In the genomic region with DNA sequence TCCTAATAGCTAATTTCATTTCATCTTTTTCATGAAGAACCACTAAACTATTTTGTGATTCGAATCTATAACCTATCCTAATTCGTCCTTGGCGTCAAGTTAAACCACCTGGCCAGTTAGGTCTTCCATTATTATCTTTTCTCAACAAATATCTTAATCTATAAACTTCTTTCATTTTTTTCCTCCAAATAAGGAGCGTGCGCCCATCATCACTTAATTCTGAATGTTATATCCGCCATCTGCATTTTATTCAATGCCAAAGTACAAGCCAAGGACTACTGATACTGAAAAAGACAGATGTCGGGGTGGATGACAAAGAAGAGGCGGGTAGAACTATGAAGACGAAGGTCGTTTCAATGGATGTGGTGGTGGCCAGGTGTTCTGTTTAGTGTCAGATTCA, we compare ENCODE assay signal across 5 worm cellular contexts.
A peak's percentile ranks its signal among the peaks of the same experiment; 100 is the strongest.
TF ChIP-seq lines count a peak whose summit lies in the region.

No protein-coding gene starts in this region.

TF ChIP-seq in whole organism, L1 larva, 84 proteins besides CTCF, POLR2A, EP300 and RAD21 (continues in another document):
- no peak for TF ChIP-seq tbx-2 (tag; optimal IDR thresholded peaks at IDR 0.05; lab: Kevin White, UChicago)
- TF ChIP-seq blmp-1 (tag; optimal IDR thresholded peaks at IDR 0.05; lab: Kevin White, UChicago), result peak; percentile 36
- TF ChIP-seq nhr-77 (tag; optimal IDR thresholded peaks at IDR 0.05; lab: Kevin White, UChicago), result no peak
- no peak for TF ChIP-seq pax-3 (tag; optimal IDR thresholded peaks at IDR 0.05; lab: Kevin White, UChicago)
- peak; percentile 56 for TF ChIP-seq mep-1 (tag; optimal IDR thresholded peaks at IDR 0.05; lab: Kevin White, UChicago)
- TF ChIP-seq nhr-237 (tag; optimal IDR thresholded peaks at IDR 0.05; lab: Kevin White, UChicago), result no peak
- no peak for TF ChIP-seq jun-1 (tag; optimal IDR thresholded peaks at IDR 0.05; lab: Kevin White, UChicago)
- TF ChIP-seq pqm-1 (tag; optimal IDR thresholded peaks at IDR 0.05; lab: Kevin White, UChicago), result no peak
- TF ChIP-seq lin-13 (GFP tag; optimal IDR thresholded peaks at IDR 0.05; lab: Kevin White, UChicago), result peak; percentile 11
- no peak for TF ChIP-seq nhr-20 (tag; optimal IDR thresholded peaks at IDR 0.05; lab: Kevin White, UChicago)
- no peak for TF ChIP-seq nhr-19 (GFP tag; conservative IDR thresholded peaks at IDR 0.05; lab: Robert Waterston, UW)
- no peak for TF ChIP-seq unc-30 (tag; optimal IDR thresholded peaks at IDR 0.05; lab: Kevin White, UChicago)
- TF ChIP-seq lsy-2 (tag; optimal IDR thresholded peaks at IDR 0.05; lab: Kevin White, UChicago), result peak in 1 of 2 experiments; percentile 18
- no peak for TF ChIP-seq efl-1 (optimal IDR thresholded peaks at IDR 0.05; lab: Kevin White, UChicago)
- TF ChIP-seq efl-1 (GFP tag; optimal IDR thresholded peaks at IDR 0.05 in 1 of 2; lab: Kevin White, UChicago), result peak in 1 of 2 experiments; percentile 0
- no peak for TF ChIP-seq fkh-4 (tag; optimal IDR thresholded peaks at IDR 0.05; lab: Kevin White, UChicago; ENCODE audit: borderline replicate concordance)
- TF ChIP-seq snu-23 (GFP tag; optimal IDR thresholded peaks at IDR 0.05; lab: Kevin White, UChicago), result peak; percentile 6

TF ChIP-seq in whole organism, L2 larva, 48 proteins besides CTCF, POLR2A, EP300 and RAD21:
- TF ChIP-seq lin-13 (GFP tag; optimal IDR thresholded peaks at IDR 0.05; lab: Kevin White, UChicago) (no peak), ZK546.5 (tag; optimal IDR thresholded peaks at IDR 0.05; lab: Kevin White, UChicago) (no peak), nhr-25 (tag; optimal IDR thresholded peaks at IDR 0.05; lab: Kevin White, UChicago) (peak; percentile 44)

TF ChIP-seq in whole organism, L3 larva, 47 proteins besides CTCF, POLR2A, EP300 and RAD21:
- no peak for TF ChIP-seq nhr-67 (tag; optimal IDR thresholded peaks at IDR 0.05; lab: Kevin White, UChicago)
- peak; percentile 25 for TF ChIP-seq egl-5 (tag; optimal IDR thresholded peaks at IDR 0.05; lab: Kevin White, UChicago)
- TF ChIP-seq jun-1 (tag; optimal IDR thresholded peaks at IDR 0.05; lab: Kevin White, UChicago), result no peak
- peak; percentile 2 for TF ChIP-seq nhr-23 (tag; optimal IDR thresholded peaks at IDR 0.05; lab: Kevin White, UChicago)
- TF ChIP-seq nhr-25 (tag; optimal IDR thresholded peaks at IDR 0.05; lab: Kevin White, UChicago), result peak; percentile 48
- TF ChIP-seq hmg-11 (tag; optimal IDR thresholded peaks at IDR 0.05; lab: Kevin White, UChicago), result no peak

TF ChIP-seq in whole organism, L4 larva, 104 proteins besides CTCF, POLR2A, EP300 and RAD21:
- no peak for TF ChIP-seq ceh-82 (tag; optimal IDR thresholded peaks at IDR 0.05; lab: Kevin White, UChicago)
- TF ChIP-seq unc-62 (GFP tag; optimal IDR thresholded peaks at IDR 0.05 in 1 of 2; lab: Kevin White, UChicago), result peak in 1 of 2 experiments; percentile 79
- TF ChIP-seq unc-62 (tag; optimal IDR thresholded peaks at IDR 0.05; lab: Kevin White, UChicago), result no peak
- no peak for TF ChIP-seq zip-2 (tag; optimal IDR thresholded peaks at IDR 0.05; lab: Kevin White, UChicago)
- TF ChIP-seq nhr-42 (GFP tag; IDR thresholded peaks at IDR 0.05; lab: Robert Waterston, UW), result 0 out of 2 replicates have a peak, but pooled peaks have one; percentile 50
- no peak for TF ChIP-seq F37D6.2 (tag; optimal IDR thresholded peaks at IDR 0.05; lab: Kevin White, UChicago)
TF ChIP-seq in whole organism, L4 larva: peak in this region for 2.

TF ChIP-seq in whole organism, young adult, 124 proteins besides CTCF, POLR2A, EP300 and RAD21:
- TF ChIP-seq hmg-20 (GFP tag; IDR thresholded peaks at IDR 0.05; lab: Robert Waterston, UW) (no peak), let-607 (tag; optimal IDR thresholded peaks at IDR 0.05; lab: Kevin White, UChicago) (no peak), hlh-26 (GFP tag; conservative IDR thresholded peaks at IDR 0.05; lab: Robert Waterston, UW) (no peak), madf-10 (tag; optimal IDR thresholded peaks at IDR 0.05; lab: Kevin White, UChicago) (no peak), mes-4 (tag; optimal IDR thresholded peaks at IDR 0.05; lab: Kevin White, UChicago) (no peak), ceh-79 (tag; optimal IDR thresholded peaks at IDR 0.05; lab: Kevin White, UChicago) (no peak), ztf-28 (GFP tag; IDR thresholded peaks at IDR 0.05; lab: Robert Waterston, UW) (no peak), pbrm-1 (GFP tag; IDR thresholded peaks at IDR 0.05; lab: Robert Waterston, UW) (0 out of 2 replicates have a peak, but pooled peaks have one; percentile 8)
TF ChIP-seq in whole organism, young adult: peak in this region for 1.
